Worm (Caenorhabditis elegans): ENCODE data around the gene K05F1.8.

ce11 chrII:5794195-5794594 is 5.3 kb downstream of the K05F1.8 start, which contains the start of gene acdh-8:
- TF ChIP-seq ama-1 (optimal IDR thresholded peaks at IDR 0.05) = no peak
- no peak for TF ChIP-seq hlh-11 (tag; optimal IDR thresholded peaks at IDR 0.05)
- no peak for TF ChIP-seq lin-39 (tag; optimal IDR thresholded peaks at IDR 0.05)
- TF ChIP-seq D1046.2 (GFP tag; IDR thresholded peaks at IDR 0.05) = no peak
- TF ChIP-seq mep-1 (tag; optimal IDR thresholded peaks at IDR 0.05) = no peak
- TF ChIP-seq sdz-12 (GFP tag; optimal IDR thresholded peaks at IDR 0.05) = no peak
- TF ChIP-seq F10B5.3 (tag; optimal IDR thresholded peaks at IDR 0.05) = no peak
- no peak for TF ChIP-seq ceh-82 (tag; optimal IDR thresholded peaks at IDR 0.05)
- no peak for TF ChIP-seq nhr-76 (tag; optimal IDR thresholded peaks at IDR 0.05)
- no peak for TF ChIP-seq daf-19 (GFP tag; conservative IDR thresholded peaks at IDR 0.05)
- no peak for TF ChIP-seq dpl-1 (GFP tag; optimal IDR thresholded peaks at IDR 0.05)
- no peak for TF ChIP-seq egl-27 (tag; optimal IDR thresholded peaks at IDR 0.05)
- no peak for TF ChIP-seq nhr-28 (tag; optimal IDR thresholded peaks at IDR 0.05)
- no peak for TF ChIP-seq unc-62 (GFP tag; optimal IDR thresholded peaks at IDR 0.05 in 1 of 2)
- no peak for TF ChIP-seq unc-62 (tag; optimal IDR thresholded peaks at IDR 0.05)

All from whole organism, L4 larva.